Worm (Caenorhabditis elegans) whole organism, L4 larva: ENCODE results near the gene C12D8.9.

ENCODE experiments used
- Y48G9A.11 ChIP-seq: fragments of 200-800 bp; sonication (Bioruptor generic); IDR thresholded peaks from 2 replicates; pipeline ENCODE4 v1.3.6; 2022; ENCODE audit warnings: missing genetic modification reagents, missing genetic modification characterization, missing compliant biosample characterization
- ama-1 ChIP-seq: fragments of 150-350 bp; optimal IDR thresholded peaks from 2 replicates; lab custom pipeline; 2014; ENCODE audit warnings: inconsistent platforms, mixed read lengths
- lin-29 ChIP-seq: fragments of 200-800 bp; sonication (Bioruptor generic); IDR thresholded peaks from 2 replicates; pipeline ENCODE4 v1.3.6; 2022; ENCODE audit warnings: missing genetic modification reagents, missing genetic modification characterization, missing compliant biosample characterization
- nhr-237 ChIP-seq: sonication (generic microtip); optimal IDR thresholded peaks from 2 replicates; lab custom pipeline; 2017; ENCODE audit warnings: missing biosample characterization, missing genetic modification characterization
- php-3 ChIP-seq: fragments of 200-800 bp; sonication (Bioruptor generic); IDR thresholded peaks from 2 replicates; pipeline ENCODE4 v1.3.6; 2022; ENCODE audit warnings: missing genetic modification reagents, missing genetic modification characterization, missing compliant biosample characterization
- rbr-2 ChIP-seq: sonication (generic microtip); optimal IDR thresholded peaks from 2 replicates; lab custom pipeline; 2016; ENCODE audit warnings: missing genotype, missing genetic modification characterization, missing compliant biosample characterization

- TF ChIP-seq php-3 (GFP tag; lab: Robert Waterston, UW) (no peak), Y48G9A.11 (GFP tag; lab: Robert Waterston, UW) (no peak), ama-1 (lab: Kevin White, UChicago) (no peak), rbr-2 (no peak), lin-29 (GFP tag; lab: Robert Waterston, UW) (no peak), nhr-237 (tag; lab: Kevin White, UChicago) (no peak)
Observed at ce11 chrV:10198386-10198785, 44.6 kb downstream of the C12D8.9 start, which contains the start of gene ZK856.6.
